Worm (Caenorhabditis elegans) whole organism, L4 larva: Measurements from ENCODE around the gene ser-2.
A peak's percentile ranks its signal among the peaks of the same experiment; 100 is the strongest.

Experiments used
- F10B5.3 ChIP-seq: sonication (generic microtip); optimal IDR thresholded peaks from 2 replicates; lab custom pipeline; 2016; ENCODE audit warnings: mild to moderate bottlenecking, missing genetic modification characterization, missing compliant biosample characterization
- F26F4.8 ChIP-seq: fragments of 200-800 bp; sonication (Bioruptor generic); conservative IDR thresholded peaks from 2 replicates; pipeline ENCODE4 v1.3.6; 2022; ENCODE audit warnings: missing genetic modification characterization, missing compliant biosample characterization
- R02D3.7 ChIP-seq: fragments of 150-350 bp; sonication (generic microtip); optimal IDR thresholded peaks from 3 replicates; lab custom pipeline; 2014; ENCODE audit warnings: missing biosample characterization, missing genetic modification characterization
- Y105C5A.15 ChIP-seq: fragments of 200-800 bp; sonication (Bioruptor generic); IDR thresholded peaks from 2 replicates; pipeline ENCODE4 v1.3.6; 2022; ENCODE audit warnings: missing genetic modification characterization, missing compliant biosample characterization
- Y75B8A.6 ChIP-seq: fragments of 200-800 bp; sonication (Bioruptor generic); IDR thresholded peaks from 2 replicates; pipeline ENCODE4 v1.3.6; 2022; ENCODE audit warnings: missing genetic modification reagents, missing genetic modification characterization, missing compliant biosample characterization
- ZK337.2 ChIP-seq: fragments of 200-800 bp; sonication (Bioruptor generic); IDR thresholded peaks from 2 replicates; pipeline ENCODE4 v1.3.6; 2022; ENCODE audit warnings: missing genetic modification reagents, missing genetic modification characterization, missing compliant biosample characterization
- aly-2 ChIP-seq: sonication (generic microtip); optimal IDR thresholded peaks from 2 replicates; lab custom pipeline; 2018; ENCODE audit warnings: missing biosample characterization, missing genetic modification characterization
- ceh-20 ChIP-seq: fragments of 200-800 bp; sonication (Bioruptor generic); IDR thresholded peaks from 2 replicates; pipeline ENCODE4 v1.3.6; 2022; ENCODE audit warnings: missing genetic modification reagents, missing genetic modification characterization, missing compliant biosample characterization
- ceh-28 ChIP-seq: fragments of 150-350 bp; optimal IDR thresholded peaks from 2 replicates; lab custom pipeline; 2014; ENCODE audit warnings: missing biosample characterization, missing genetic modification reagents, missing genetic modification characterization
- ceh-32 ChIP-seq: sonication (generic microtip); optimal IDR thresholded peaks from 2 replicates; lab custom pipeline; 2016; ENCODE audit warnings: mild to moderate bottlenecking, missing genetic modification characterization, missing compliant biosample characterization; ENCODE audit not compliant: poor library complexity
- ceh-82 ChIP-seq: sonication (generic microtip); optimal IDR thresholded peaks from 2 replicates; lab custom pipeline; 2017; ENCODE audit warnings: missing biosample characterization, missing genetic modification characterization
- ctbp-1 ChIP-seq: fragments of 200-800 bp; sonication (Bioruptor generic); IDR thresholded peaks from 2 replicates; pipeline ENCODE4 v1.3.6; 2022; ENCODE audit warnings: missing genetic modification reagents, missing genetic modification characterization, missing compliant biosample characterization
- daf-12 ChIP-seq: fragments of 150-350 bp; optimal IDR thresholded peaks from 2 replicates; lab custom pipeline; 2014; ENCODE audit warnings: missing biosample characterization, missing genetic modification reagents, missing genetic modification characterization
- daf-16 ChIP-seq, 3 experiments: sonication (generic microtip); optimal IDR thresholded peaks; 2 replicates each; lab custom pipeline; 2016 to 2017; ENCODE audit warnings: missing genetic modification characterization in 3 of 3, missing genetic modification reagents in 3 of 3, mild to moderate bottlenecking in 2 of 3, missing compliant biosample characterization in 2 of 3, missing biosample characterization in 1 of 3, moderate library complexity in 1 of 3
- daf-8 ChIP-seq: fragments of 200-800 bp; sonication (Bioruptor generic); IDR thresholded peaks from 2 replicates; pipeline ENCODE4 v1.3.6; 2022; ENCODE audit warnings: missing genetic modification characterization, missing compliant biosample characterization
- dmd-6 ChIP-seq: fragments of 200-800 bp; sonication (Bioruptor generic); IDR thresholded peaks from 2 replicates; pipeline ENCODE4 v1.3.6; 2022; ENCODE audit warnings: missing genetic modification reagents, missing genetic modification characterization, missing compliant biosample characterization
- dmd-8 ChIP-seq: fragments of 200-800 bp; sonication (Bioruptor generic); IDR thresholded peaks from 2 replicates; pipeline ENCODE4 v1.3.6; 2022; ENCODE audit warnings: missing genetic modification characterization, missing compliant biosample characterization
- dpl-1 ChIP-seq: fragments of 150-350 bp; optimal IDR thresholded peaks from 2 replicates; lab custom pipeline; 2014; ENCODE audit warnings: missing biosample characterization, missing genetic modification reagents, missing genetic modification characterization
- dve-1 ChIP-seq: sonication (generic microtip); optimal IDR thresholded peaks from 2 replicates; lab custom pipeline; 2017; ENCODE audit warnings: antibody characterized with exemption, mild to moderate bottlenecking, missing genetic modification characterization, missing compliant biosample characterization; ENCODE audit not compliant: insufficient read depth
- egl-27 ChIP-seq: sonication (generic microtip); optimal IDR thresholded peaks from 3 replicates; lab custom pipeline; 2017; ENCODE audit warnings: missing biosample characterization, missing genetic modification reagents, missing genetic modification characterization
- egl-43 ChIP-seq: fragments of 200-800 bp; sonication (Bioruptor generic); IDR thresholded peaks from 2 replicates; pipeline ENCODE4 v1.3.6; 2022; ENCODE audit warnings: missing genetic modification reagents, missing genetic modification characterization, missing compliant biosample characterization
- gei-8 ChIP-seq: fragments of 200-800 bp; sonication (Bioruptor generic); optimal IDR thresholded peaks from 2 replicates; lab custom pipeline; 2018; ENCODE audit warnings: mild to moderate bottlenecking, missing genetic modification characterization, missing compliant biosample characterization
- hlh-11 ChIP-seq: fragments of 200-800 bp; sonication (Bioruptor generic); optimal IDR thresholded peaks from 2 replicates; lab custom pipeline; 2018; ENCODE audit warnings: mild to moderate bottlenecking, missing genetic modification characterization, missing compliant biosample characterization
- hlh-30 ChIP-seq: sonication (generic microtip); optimal IDR thresholded peaks from 2 replicates; lab custom pipeline; 2017; ENCODE audit warnings: antibody characterized with exemption, mild to moderate bottlenecking, missing genetic modification characterization, missing compliant biosample characterization; ENCODE audit not compliant: insufficient read depth
- jun-1 ChIP-seq: fragments of 150-350 bp; optimal IDR thresholded peaks from 2 replicates; lab custom pipeline; 2014; ENCODE audit warnings: missing biosample characterization, missing genetic modification reagents, missing genetic modification characterization
- lim-7 ChIP-seq: fragments of 200-800 bp; sonication (Bioruptor generic); IDR thresholded peaks from 2 replicates; pipeline ENCODE4 v1.3.6; 2022; ENCODE audit warnings: missing genetic modification characterization, missing compliant biosample characterization
- lin-13 ChIP-seq: fragments of 150-350 bp; optimal IDR thresholded peaks from 2 replicates; lab custom pipeline; 2014; ENCODE audit warnings: missing biosample characterization, missing genetic modification reagents, missing genetic modification characterization
- lin-29 ChIP-seq: fragments of 200-800 bp; sonication (Bioruptor generic); IDR thresholded peaks from 2 replicates; pipeline ENCODE4 v1.3.6; 2022; ENCODE audit warnings: missing genetic modification reagents, missing genetic modification characterization, missing compliant biosample characterization
- lsy-2 ChIP-seq, 2 experiments: fragments of 150-350 bp in 1 of 2; sonication (generic microtip) in 1 of 2; optimal IDR thresholded peaks; 2 replicates each; lab custom pipeline; 2014 to 2017; ENCODE audit warnings: missing biosample characterization in 2 of 2, missing genetic modification characterization in 2 of 2
- madf-9 ChIP-seq: fragments of 200-800 bp; sonication (Bioruptor generic); conservative IDR thresholded peaks from 2 replicates; pipeline ENCODE4 v1.3.6; 2022; ENCODE audit warnings: missing genetic modification reagents, missing genetic modification characterization, missing compliant biosample characterization
- mdl-1 ChIP-seq, 2 experiments: fragments of 150-350 bp in 1 of 2; sonication (generic microtip) in 1 of 2; optimal IDR thresholded peaks; 2 replicates each; lab custom pipeline; 2014 to 2017; ENCODE audit warnings: missing biosample characterization in 2 of 2, missing genetic modification characterization in 2 of 2
- mxl-2 ChIP-seq: fragments of 200-800 bp; sonication (Bioruptor generic); conservative IDR thresholded peaks from 2 replicates; pipeline ENCODE4 v1.3.6; 2022; ENCODE audit warnings: missing genetic modification reagents, missing genetic modification characterization, missing compliant biosample characterization
- nhr-102 ChIP-seq: sonication (generic microtip); optimal IDR thresholded peaks from 2 replicates; lab custom pipeline; 2016; ENCODE audit warnings: mild to moderate bottlenecking, missing genetic modification characterization, moderate library complexity, missing compliant biosample characterization
- nhr-111 ChIP-seq: fragments of 200-800 bp; sonication (Bioruptor generic); optimal IDR thresholded peaks from 2 replicates; lab custom pipeline; 2018; ENCODE audit warnings: mild to moderate bottlenecking, missing genetic modification characterization, missing compliant biosample characterization
- nhr-25 ChIP-seq: sonication (generic microtip); optimal IDR thresholded peaks from 2 replicates; lab custom pipeline; 2017; ENCODE audit warnings: missing genetic modification characterization, mild to moderate bottlenecking, missing compliant biosample characterization, antibody characterized with exemption, moderate library complexity, borderline replicate concordance; ENCODE audit not compliant: insufficient read depth
- nhr-28 ChIP-seq: fragments of 150-350 bp; optimal IDR thresholded peaks from 2 replicates; lab custom pipeline; 2014; ENCODE audit warnings: missing biosample characterization, missing genetic modification characterization
- nhr-41 ChIP-seq: fragments of 200-800 bp; sonication (Bioruptor generic); IDR thresholded peaks from 2 replicates; pipeline ENCODE4 v1.3.6; 2022; ENCODE audit warnings: missing genetic modification reagents, missing genetic modification characterization, missing compliant biosample characterization
- nhr-42 ChIP-seq: fragments of 200-800 bp; sonication (Bioruptor generic); IDR thresholded peaks from 2 replicates; pipeline ENCODE4 v1.3.6; 2022; ENCODE audit warnings: missing genetic modification characterization, missing compliant biosample characterization
- nhr-48 ChIP-seq: sonication (generic microtip); optimal IDR thresholded peaks from 2 replicates; lab custom pipeline; 2016; ENCODE audit warnings: mild to moderate bottlenecking, missing genetic modification characterization, missing compliant biosample characterization
- pqm-1 ChIP-seq: sonication (generic microtip); optimal IDR thresholded peaks from 2 replicates; lab custom pipeline; 2017; ENCODE audit warnings: missing biosample characterization, missing genetic modification characterization
- saeg-2 ChIP-seq: fragments of 200-800 bp; sonication (Bioruptor generic); IDR thresholded peaks from 2 replicates; pipeline ENCODE4 v1.3.6; 2022; ENCODE audit warnings: missing genetic modification reagents, missing genetic modification characterization, missing compliant biosample characterization
- skn-1 ChIP-seq: fragments of 150-350 bp; optimal IDR thresholded peaks from 2 replicates; lab custom pipeline; 2014; ENCODE audit warnings: missing biosample characterization, missing genetic modification characterization
- snpc-1.2 ChIP-seq: fragments of 200-800 bp; sonication (Bioruptor generic); IDR thresholded peaks from 2 replicates; pipeline ENCODE4 v1.3.6; 2022; ENCODE audit warnings: missing genetic modification reagents, missing genetic modification characterization, missing compliant biosample characterization
- spr-3 ChIP-seq: fragments of 200-800 bp; sonication (Bioruptor generic); optimal IDR thresholded peaks from 2 replicates; lab custom pipeline; 2018; ENCODE audit warnings: mild to moderate bottlenecking, missing genetic modification characterization, missing compliant biosample characterization
- tag-97 ChIP-seq: fragments of 200-800 bp; sonication (Bioruptor generic); IDR thresholded peaks from 2 replicates; pipeline ENCODE4 v1.3.6; 2022; ENCODE audit warnings: missing genetic modification characterization, missing compliant biosample characterization
- unc-39 ChIP-seq: sonication (generic microtip); optimal IDR thresholded peaks from 2 replicates; lab custom pipeline; 2017; ENCODE audit warnings: missing biosample characterization, missing genetic modification characterization
- zfp-2 ChIP-seq: sonication (generic microtip); optimal IDR thresholded peaks from 2 replicates; lab custom pipeline; 2016; ENCODE audit warnings: mild to moderate bottlenecking, missing genetic modification characterization, missing compliant biosample characterization
- zfp-3 ChIP-seq: fragments of 200-800 bp; sonication (Bioruptor generic); conservative IDR thresholded peaks from 2 replicates; pipeline ENCODE4 v1.3.6; 2022; ENCODE audit warnings: missing genetic modification reagents, missing genetic modification characterization, missing compliant biosample characterization
- ztf-7 ChIP-seq: fragments of 150-350 bp; optimal IDR thresholded peaks from 2 replicates; lab custom pipeline; 2014; ENCODE audit warnings: missing biosample characterization, missing genetic modification characterization

The ser-2 gene

DNA sequence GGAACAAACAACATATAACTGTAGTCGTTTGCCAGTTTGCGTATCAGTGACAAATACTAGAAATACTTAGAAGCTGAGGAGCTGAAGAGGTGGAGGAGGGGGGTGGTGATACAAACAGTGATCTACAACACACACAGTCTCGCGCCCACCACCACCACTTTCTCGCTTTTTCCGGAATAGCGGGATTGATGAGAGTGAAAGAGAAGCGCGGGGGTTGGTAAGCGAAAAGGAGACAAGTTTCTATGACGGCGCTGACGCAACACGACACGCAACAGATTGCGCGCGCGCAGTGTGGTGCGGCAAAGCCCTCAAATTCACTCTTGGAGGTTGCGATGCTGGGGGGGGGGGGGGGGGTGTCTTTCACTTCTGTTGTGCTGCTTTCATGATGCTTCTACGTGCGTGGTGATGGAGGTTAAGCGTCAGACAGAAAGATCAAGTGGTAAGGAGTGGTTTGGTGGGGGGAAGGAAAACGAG lies 25.0 kb downstream of the ser-2 start, which contains the start of gene kin-20 (continued):
- no peak for TF ChIP-seq nhr-28

DNA sequence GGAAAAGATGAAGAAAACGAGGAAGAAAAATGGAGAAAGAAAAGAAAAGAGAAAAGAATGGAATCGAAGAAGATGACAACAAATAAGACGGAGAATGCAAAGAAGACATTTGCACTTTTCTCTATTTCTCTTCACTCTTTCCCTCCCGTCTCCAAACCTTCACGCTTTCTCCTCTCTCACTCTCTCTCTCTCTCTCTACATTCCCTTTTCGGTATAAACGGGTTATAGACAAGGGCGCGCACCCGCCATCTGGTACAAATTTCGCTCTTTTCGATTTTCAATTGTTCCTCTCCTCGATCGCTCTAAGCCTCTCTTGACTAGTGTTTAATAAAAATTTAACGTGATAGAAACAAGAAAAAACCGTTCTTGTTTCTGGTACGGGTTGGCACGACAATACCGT lies 26.0 kb downstream of the ser-2 start:
- TF ChIP-seq daf-12 (no peak), jun-1 (no peak), nhr-41 (GFP tag; lab: Robert Waterston, UW) (no peak), daf-16 (GFP tag; optimal IDR thresholded peaks at IDR 0.05; lab: Kevin White, UChicago) (no peak), daf-16 (tag; optimal IDR thresholded peaks at IDR 0.05; lab: Kevin White, UChicago) (no peak), zfp-3 (GFP tag; lab: Robert Waterston, UW) (no peak), nhr-25 (tag; lab: Kevin White, UChicago) (peak; percentile 84), mdl-1 (tag; optimal IDR thresholded peaks at IDR 0.05; lab: Kevin White, UChicago) (peak; percentile 60 to 91), nhr-102 (peak; percentile 18), dve-1 (peak; percentile 35), pqm-1 (no peak), zfp-2 (tag; lab: Kevin White, UChicago) (no peak), lsy-2 (tag; optimal IDR thresholded peaks at IDR 0.05; lab: Kevin White, UChicago) (peak in 1 of 2 experiments; percentile 79), ceh-32 (tag; lab: Kevin White, UChicago) (no peak), ctbp-1 (GFP tag; lab: Robert Waterston, UW) (peak; percentile 68), Y75B8A.6 (GFP tag; lab: Robert Waterston, UW) (no peak), mxl-2 (GFP tag; lab: Robert Waterston, UW) (no peak), nhr-111 (GFP tag; lab: Kevin White, UChicago) (no peak), ztf-7 (tag; lab: Kevin White, UChicago) (peak; percentile 29), madf-9 (GFP tag; lab: Robert Waterston, UW) (0 out of 2 replicates have a peak, but pooled peaks have one; percentile 20), tag-97 (GFP tag; lab: Robert Waterston, UW) (no peak), lim-7 (GFP tag; lab: Robert Waterston, UW) (no peak), Y105C5A.15 (GFP tag; lab: Robert Waterston, UW) (no peak), lin-29 (no peak), ZK337.2 (GFP tag; lab: Robert Waterston, UW) (no peak), R02D3.7 (tag; lab: Kevin White, UChicago) (no peak), nhr-48 (tag; lab: Kevin White, UChicago) (peak; percentile 85), daf-8 (GFP tag; lab: Robert Waterston, UW) (no peak), lin-13 (GFP tag; lab: Kevin White, UChicago) (no peak), saeg-2 (GFP tag; lab: Robert Waterston, UW) (no peak), ceh-28 (tag; lab: Kevin White, UChicago) (no peak), spr-3 (GFP tag; lab: Kevin White, UChicago) (no peak), egl-27 (tag; lab: Kevin White, UChicago) (no peak), egl-43 (no peak), ceh-20 (GFP tag; lab: Robert Waterston, UW) (peak; percentile 50; the same call in 1 of the 2 replicates), hlh-11 (peak; percentile 84), nhr-42 (GFP tag; lab: Robert Waterston, UW) (no peak), dmd-6 (GFP tag; lab: Robert Waterston, UW) (peak; percentile 62), ceh-82 (tag; lab: Kevin White, UChicago) (no peak), gei-8 (GFP tag; lab: Kevin White, UChicago) (no peak), dpl-1 (GFP tag; lab: Kevin White, UChicago) (peak; percentile 23), hlh-30 (tag; lab: Kevin White, UChicago) (peak; percentile 58), aly-2 (tag; lab: Kevin White, UChicago) (no peak), skn-1 (tag; lab: Kevin White, UChicago) (no peak), snpc-1.2 (no peak), dmd-8 (no peak), F10B5.3 (tag; lab: Kevin White, UChicago) (no peak), unc-39 (tag; lab: Kevin White, UChicago) (no peak), F26F4.8 (GFP tag; lab: Robert Waterston, UW) (no peak)
